Worm (Caenorhabditis elegans) whole organism, L1 larva: ENCODE results near the gene M142.5.

Source experiments
- C04F5.9 ChIP-seq: sonication (generic microtip); optimal IDR thresholded peaks from 2 replicates; lab custom pipeline; 2016; ENCODE audit warnings: missing genetic modification characterization, missing compliant biosample characterization
- C34B4.2 ChIP-seq: sonication (generic microtip); optimal IDR thresholded peaks from 2 replicates; lab custom pipeline; 2017; ENCODE audit warnings: mild to moderate bottlenecking, missing genetic modification characterization, missing compliant biosample characterization
- aha-1 ChIP-seq: fragments of 150-350 bp; optimal IDR thresholded peaks from 2 replicates; lab custom pipeline; 2014; ENCODE audit warnings: missing biosample characterization, missing genetic modification characterization
- aly-2 ChIP-seq: fragments of 150-350 bp; optimal IDR thresholded peaks from 2 replicates; lab custom pipeline; 2014; ENCODE audit warnings: missing biosample characterization, missing genetic modification characterization
- blmp-1 ChIP-seq: fragments of 150-350 bp; optimal IDR thresholded peaks from 2 replicates; lab custom pipeline; 2014; ENCODE audit warnings: missing biosample characterization, missing genetic modification characterization
- ceh-82 ChIP-seq, 3 experiments: fragments of 150-350 bp in 1 of 3; sonication (generic microtip) in 2 of 3; optimal IDR thresholded peaks; 2 replicates each; lab custom pipeline; 2014 to 2017; ENCODE audit warnings: missing biosample characterization in 3 of 3, missing genetic modification characterization in 3 of 3
- ceh-90 ChIP-seq: sonication (generic microtip); optimal IDR thresholded peaks from 2 replicates; lab custom pipeline; 2016; ENCODE audit warnings: missing genetic modification characterization, missing compliant biosample characterization
- ces-1 ChIP-seq: fragments of 150-350 bp; optimal IDR thresholded peaks from 2 replicates; lab custom pipeline; 2014; ENCODE audit warnings: missing biosample characterization, missing genetic modification reagents, missing genetic modification characterization
- efl-1 ChIP-seq, 4 experiments: fragments of 150-350 bp; optimal IDR thresholded peaks in 3 of 4; peaks in 1 of 4; 1 replicate in 1 of 4; 2 replicates in 3 of 4; lab custom pipeline; 2014; ENCODE audit warnings: missing biosample characterization in 2 of 4, missing genetic modification characterization in 2 of 4, missing genetic modification reagents in 2 of 4
- efl-3 ChIP-seq: fragments of 200-800 bp; sonication (Bioruptor generic); optimal IDR thresholded peaks from 2 replicates; lab custom pipeline; 2018; ENCODE audit warnings: mild to moderate bottlenecking, missing genetic modification characterization, missing compliant biosample characterization
- elt-2 ChIP-seq: sonication (generic microtip); optimal IDR thresholded peaks from 2 replicates; lab custom pipeline; 2016; ENCODE audit warnings: missing genetic modification characterization, mild to moderate bottlenecking, inconsistent platforms, missing compliant biosample characterization, missing genetic modification reagents
- elt-3 ChIP-seq, 6 experiments: fragments of 150-350 bp in 1 of 6; sonication (generic microtip); optimal IDR thresholded peaks; 2 replicates each; lab custom pipeline; 2017 to 2018; ENCODE audit warnings: missing biosample characterization in 6 of 6, missing genetic modification characterization in 6 of 6, inconsistent platforms in 1 of 6
- ets-5 ChIP-seq: fragments of 200-800 bp; sonication (Bioruptor generic); IDR thresholded peaks from 2 replicates; pipeline ENCODE4 v1.3.6; 2022; ENCODE audit warnings: missing genetic modification characterization, missing compliant biosample characterization
- fkh-8 ChIP-seq: sonication (generic microtip); optimal IDR thresholded peaks from 2 replicates; lab custom pipeline; 2016; ENCODE audit warnings: mild to moderate bottlenecking, missing genetic modification characterization, missing compliant biosample characterization
- fos-1 ChIP-seq: fragments of 150-350 bp; optimal IDR thresholded peaks from 2 replicates; lab custom pipeline; 2014; ENCODE audit warnings: missing biosample characterization, missing genetic modification characterization
- irx-1 ChIP-seq: sonication (generic microtip); optimal IDR thresholded peaks from 2 replicates; lab custom pipeline; 2016; ENCODE audit warnings: missing genetic modification characterization, missing compliant biosample characterization
- jun-1 ChIP-seq: fragments of 150-350 bp; optimal IDR thresholded peaks from 2 replicates; lab custom pipeline; 2014; ENCODE audit warnings: missing biosample characterization, missing genetic modification reagents, missing genetic modification characterization
- lin-15B ChIP-seq: fragments of 150-350 bp; sonication (generic microtip); optimal IDR thresholded peaks from 3 replicates; lab custom pipeline; 2014; ENCODE audit warnings: missing biosample characterization, missing genetic modification characterization
- lin-35 ChIP-seq, 2 experiments: fragments of 150-350 bp; optimal IDR thresholded peaks; 2 replicates each; lab custom pipeline; 2014; ENCODE audit warnings: missing biosample characterization in 2 of 2, missing genetic modification characterization in 2 of 2, missing genetic modification reagents in 2 of 2
- mab-9 ChIP-seq: fragments of 200-800 bp; sonication (Bioruptor generic); IDR thresholded peaks from 2 replicates; pipeline ENCODE4 v1.3.6; 2022; ENCODE audit warnings: missing genetic modification reagents, missing genetic modification characterization, missing compliant biosample characterization
- mdl-1 ChIP-seq, 2 experiments: fragments of 150-350 bp; optimal IDR thresholded peaks; 2 replicates each; lab custom pipeline; 2014 to 2017; ENCODE audit warnings: missing biosample characterization in 2 of 2, missing genetic modification characterization in 2 of 2, inconsistent platforms in 1 of 2
- nhr-28 ChIP-seq: fragments of 150-350 bp; optimal IDR thresholded peaks from 2 replicates; lab custom pipeline; 2014; ENCODE audit warnings: missing biosample characterization, missing genetic modification characterization
- nhr-77 ChIP-seq: fragments of 150-350 bp; optimal IDR thresholded peaks from 2 replicates; lab custom pipeline; 2014; ENCODE audit warnings: missing biosample characterization, missing genetic modification characterization
- nhr-84 ChIP-seq: sonication (generic microtip); optimal IDR thresholded peaks from 2 replicates; lab custom pipeline; 2017; ENCODE audit warnings: missing biosample characterization, missing genetic modification characterization
- nhr-85 ChIP-seq: sonication (generic microtip); peaks from one replicate; lab custom pipeline; 2016; ENCODE audit warnings: missing genetic modification characterization, inconsistent platforms, missing compliant biosample characterization
- nhr-90 ChIP-seq: sonication (generic microtip); optimal IDR thresholded peaks from 2 replicates; lab custom pipeline; 2016; ENCODE audit warnings: mild to moderate bottlenecking, missing genetic modification characterization, missing compliant biosample characterization; ENCODE audit not compliant: poor library complexity
- pag-3 ChIP-seq: sonication (generic microtip); optimal IDR thresholded peaks from 2 replicates; lab custom pipeline; 2017; ENCODE audit warnings: missing genetic modification characterization, mild to moderate bottlenecking, missing compliant biosample characterization, antibody characterized with exemption, borderline replicate concordance; ENCODE audit not compliant: insufficient read depth
- pax-3 ChIP-seq: fragments of 200-800 bp; sonication (Bioruptor generic); optimal IDR thresholded peaks from 2 replicates; lab custom pipeline; 2018; ENCODE audit warnings: mild to moderate bottlenecking, missing genetic modification characterization, moderate library complexity, missing compliant biosample characterization
- skn-1 ChIP-seq: fragments of 150-350 bp; optimal IDR thresholded peaks from 2 replicates; lab custom pipeline; 2014; ENCODE audit warnings: missing biosample characterization, missing genetic modification characterization
- snpc-4 ChIP-seq: fragments of 150-350 bp; optimal IDR thresholded peaks from 2 replicates; lab custom pipeline; 2014; ENCODE audit warnings: missing biosample characterization, missing genetic modification characterization
- sox-4 ChIP-seq: sonication (generic microtip); optimal IDR thresholded peaks from 2 replicates; lab custom pipeline; 2016; ENCODE audit warnings: missing genetic modification characterization, missing compliant biosample characterization
- sptf-1 ChIP-seq: fragments of 150-350 bp; optimal IDR thresholded peaks from 2 replicates; lab custom pipeline; 2014; ENCODE audit warnings: missing biosample characterization, missing genetic modification characterization
- sup-37 ChIP-seq: fragments of 200-800 bp; sonication (Bioruptor generic); optimal IDR thresholded peaks from 2 replicates; lab custom pipeline; 2018; ENCODE audit warnings: mild to moderate bottlenecking, missing genetic modification characterization, missing compliant biosample characterization
- unc-30 ChIP-seq: sonication (generic microtip); optimal IDR thresholded peaks from 2 replicates; lab custom pipeline; 2017; ENCODE audit warnings: missing biosample characterization, missing genetic modification characterization
- unc-62 ChIP-seq: fragments of 150-350 bp; optimal IDR thresholded peaks from 2 replicates; lab custom pipeline; 2014; ENCODE audit warnings: missing biosample characterization, missing genetic modification reagents, missing genetic modification characterization
- unc-86 ChIP-seq: sonication (generic microtip); optimal IDR thresholded peaks from 2 replicates; lab custom pipeline; 2016; ENCODE audit warnings: missing genetic modification characterization, missing compliant biosample characterization
- unc-98 ChIP-seq: fragments of 200-800 bp; sonication (Bioruptor generic); IDR thresholded peaks from 2 replicates; pipeline ENCODE4 v1.3.6; 2022; ENCODE audit warnings: missing genetic modification characterization, missing compliant biosample characterization
- vab-15 ChIP-seq: sonication (generic microtip); optimal IDR thresholded peaks from 2 replicates; lab custom pipeline; 2017; ENCODE audit warnings: missing genotype, mild to moderate bottlenecking, missing genetic modification characterization, missing compliant biosample characterization
- xbp-1 ChIP-seq: sonication (generic microtip); optimal IDR thresholded peaks from 2 replicates; lab custom pipeline; 2016; ENCODE audit warnings: missing genetic modification characterization, missing compliant biosample characterization
- ztf-11 ChIP-seq, 2 experiments: sonication (generic microtip); optimal IDR thresholded peaks; 2 replicates each; lab custom pipeline; 2016 to 2017; ENCODE audit warnings: missing genetic modification characterization in 2 of 2, missing biosample characterization in 1 of 2, missing compliant biosample characterization in 1 of 2

The M142.5 gene

DNA sequence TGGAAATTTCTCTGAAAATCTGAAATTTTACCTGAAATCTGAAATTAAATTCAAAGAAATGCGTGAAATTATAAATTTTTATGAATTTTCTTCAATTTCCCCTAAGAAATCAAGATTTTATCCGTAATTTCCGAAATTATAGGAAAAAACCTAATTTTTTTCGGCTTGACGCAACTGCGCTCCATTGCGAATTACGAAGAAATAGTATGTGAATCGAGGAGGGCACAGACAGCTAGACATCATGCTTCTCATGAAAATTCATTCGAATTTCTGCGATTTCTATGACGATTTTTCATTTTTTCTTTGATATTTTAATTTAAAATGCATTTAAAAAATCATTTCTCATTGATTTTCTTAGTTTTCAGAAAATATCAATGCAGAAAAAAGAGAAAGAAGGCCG, 49.0 kb upstream of the M142.5 start (continued):
- TF ChIP-seq lin-35 (GFP tag; optimal IDR thresholded peaks at IDR 0.05; lab: Kevin White, UChicago) (peak; percentile 64 to 84), unc-62 (GFP tag; lab: Kevin White, UChicago) (no peak), efl-1 (optimal IDR thresholded peaks at IDR 0.05; lab: Kevin White, UChicago) (peak; percentile 80 to 84), efl-1 (GFP tag; optimal IDR thresholded peaks at IDR 0.05 in 1 of 2; lab: Kevin White, UChicago) (peak; percentile 78 to 96), nhr-28 (tag; lab: Kevin White, UChicago) (no peak), C04F5.9 (tag; lab: Kevin White, UChicago) (peak; percentile 13), ztf-11 (tag; optimal IDR thresholded peaks at IDR 0.05; lab: Kevin White, UChicago) (peak in 1 of 2 experiments; percentile 48), nhr-85 (tag; lab: Kevin White, UChicago) (peak; percentile 87), sox-4 (tag; lab: Kevin White, UChicago) (peak; percentile 20), ceh-82 (tag; optimal IDR thresholded peaks at IDR 0.05; lab: Kevin White, UChicago) (peak; percentile 49 to 74 (median 72)), blmp-1 (tag; lab: Kevin White, UChicago) (peak; percentile 40), unc-98 (GFP tag; lab: Robert Waterston, UW) (no peak), vab-15 (peak; percentile 2), C34B4.2 (no peak), lin-15B (tag; lab: Kevin White, UChicago) (peak; percentile 85), unc-86 (tag; lab: Kevin White, UChicago) (peak; percentile 74), ets-5 (GFP tag; lab: Robert Waterston, UW) (no peak), fos-1 (tag; lab: Kevin White, UChicago) (peak; percentile 56), fkh-8 (tag; lab: Kevin White, UChicago) (peak; percentile 47), aly-2 (peak; percentile 41), elt-3 (tag; optimal IDR thresholded peaks at IDR 0.05; lab: Kevin White, UChicago) (peak in 2 of 6 experiments; percentile 35 to 36), mdl-1 (tag; optimal IDR thresholded peaks at IDR 0.05; lab: Kevin White, UChicago) (peak in 1 of 2 experiments; percentile 52), nhr-84 (tag; lab: Kevin White, UChicago) (no peak), sup-37 (GFP tag; lab: Kevin White, UChicago) (no peak)

DNA sequence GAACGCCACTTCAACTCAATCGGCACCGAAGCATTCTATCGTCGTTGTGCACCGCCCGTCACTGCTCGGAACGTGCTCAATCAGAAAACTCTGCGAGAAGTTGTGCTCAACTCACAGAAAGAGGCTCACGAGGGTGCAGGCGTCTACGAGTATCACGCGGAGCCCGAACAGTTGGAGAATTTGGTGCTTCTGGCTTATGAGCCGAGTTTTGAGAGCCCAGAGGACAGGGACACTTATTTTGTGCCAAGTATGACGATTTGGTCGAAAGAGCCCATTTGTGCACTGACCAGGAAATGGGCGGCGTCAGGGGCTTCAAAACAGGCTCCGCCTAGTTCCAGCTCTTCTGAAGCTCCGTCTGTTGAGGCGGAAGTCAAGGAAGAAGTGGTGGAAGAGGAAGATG, 42.2 kb upstream of the M142.5 start:
- no peak for TF ChIP-seq nhr-90 (tag; lab: Kevin White, UChicago)
- no peak for TF ChIP-seq jun-1 (tag; lab: Kevin White, UChicago)
- no peak for TF ChIP-seq lin-35 (GFP tag; optimal IDR thresholded peaks at IDR 0.05; lab: Kevin White, UChicago)
- TF ChIP-seq unc-86 (tag; lab: Kevin White, UChicago) = no peak
- TF ChIP-seq ceh-90 (tag; lab: Kevin White, UChicago) = no peak
- TF ChIP-seq unc-62 (GFP tag; lab: Kevin White, UChicago) = no peak
- TF ChIP-seq sptf-1 = no peak
- TF ChIP-seq ztf-11 (tag; optimal IDR thresholded peaks at IDR 0.05; lab: Kevin White, UChicago) = no peak

DNA sequence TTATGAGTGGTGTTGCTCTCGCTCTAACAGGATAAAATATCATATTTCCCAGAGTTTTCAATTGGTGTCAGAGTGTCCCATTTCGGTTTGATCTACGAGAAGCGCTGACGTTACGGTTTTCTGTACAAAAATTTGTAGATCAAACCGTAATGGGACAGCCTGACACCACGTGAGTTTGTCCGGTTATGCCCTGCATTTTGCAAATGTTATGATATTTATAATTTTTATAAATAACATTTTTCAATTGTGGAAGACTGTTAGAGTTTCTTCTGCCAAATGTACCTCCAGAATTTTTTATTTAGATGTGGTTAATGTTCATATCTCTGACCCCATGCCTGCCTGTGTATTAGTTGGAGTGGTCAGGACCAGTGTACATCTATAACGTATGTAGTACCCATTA, 36.8 kb upstream of the M142.5 start, which contains the start of gene fbxb-87:
fbxb-87 (plus strand) TSS at position 301 of the 400 bp plus-strand sequence.
- no peak for TF ChIP-seq pax-3 (tag; lab: Kevin White, UChicago)
- no peak for TF ChIP-seq skn-1 (tag; lab: Kevin White, UChicago)
- TF ChIP-seq mab-9 (GFP tag; lab: Robert Waterston, UW) = no peak
- no peak for TF ChIP-seq nhr-90 (tag; lab: Kevin White, UChicago)
- TF ChIP-seq nhr-28 (tag; lab: Kevin White, UChicago) = no peak
- TF ChIP-seq elt-2 = no peak
- no peak for TF ChIP-seq sox-4 (tag; lab: Kevin White, UChicago)
- no peak for TF ChIP-seq xbp-1 (tag; lab: Kevin White, UChicago)
- no peak for TF ChIP-seq snpc-4 (tag; lab: Kevin White, UChicago)
- TF ChIP-seq nhr-85 (tag; lab: Kevin White, UChicago) = no peak
- no peak for TF ChIP-seq elt-3 (tag; optimal IDR thresholded peaks at IDR 0.05; lab: Kevin White, UChicago)
- TF ChIP-seq ces-1 (GFP tag; lab: Kevin White, UChicago) = no peak
- TF ChIP-seq aha-1 (tag; lab: Kevin White, UChicago) = no peak
- TF ChIP-seq irx-1 = no peak
- no peak for TF ChIP-seq efl-3 (GFP tag; lab: Kevin White, UChicago)
- no peak for TF ChIP-seq nhr-77
- no peak for TF ChIP-seq sup-37 (GFP tag; lab: Kevin White, UChicago)
- TF ChIP-seq unc-30 (tag; lab: Kevin White, UChicago) = no peak
- TF ChIP-seq pag-3 = no peak
